Fruit fly (Drosophila melanogaster): ENCODE results near the gene cal1.

Gene cal1

DNA sequence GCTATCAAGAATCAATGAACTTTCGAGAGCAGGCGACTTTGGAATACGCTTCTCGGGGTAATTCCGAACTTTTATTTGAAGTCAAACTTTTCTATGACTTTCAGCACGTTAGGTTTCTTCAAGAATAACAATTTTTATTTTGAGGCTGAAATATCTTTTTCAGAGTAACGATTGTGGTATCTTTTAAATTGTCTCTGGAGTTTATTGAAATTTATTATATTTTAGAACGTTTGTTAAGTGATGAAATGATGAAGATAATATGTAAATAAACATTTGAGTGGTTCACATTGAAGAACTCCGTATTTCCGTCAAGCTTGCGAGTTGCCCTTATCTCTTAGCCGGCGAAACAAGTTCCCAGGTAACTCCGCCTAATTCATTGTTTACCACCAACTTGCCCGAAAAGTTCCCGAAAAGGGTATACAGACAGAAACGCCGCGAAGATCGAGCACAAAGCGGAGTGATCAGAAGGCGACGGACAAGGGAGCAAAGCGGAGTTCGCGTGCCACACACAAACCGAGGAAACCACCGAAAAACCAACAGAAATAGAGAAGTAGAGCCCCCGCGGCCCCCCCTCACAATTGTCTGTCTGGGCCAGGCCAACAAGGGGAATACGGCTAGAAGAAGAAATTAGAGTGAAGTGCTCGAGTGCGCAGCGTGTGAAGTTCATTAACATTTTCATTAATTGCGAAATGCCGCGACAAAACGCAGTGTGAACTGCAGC lies 29.7 kb downstream of the cal1 start (continued):
- no peak for TF ChIP-seq CG3847 (GFP tag; IDR thresholded peaks at IDR 0.05)
- no peak for TF ChIP-seq fru (optimal IDR thresholded peaks at IDR 0.05)
- peak; percentile 32 for TF ChIP-seq CG17829 (tag; optimal IDR thresholded peaks at IDR 0.05)
- TF ChIP-seq ham (GFP tag; IDR thresholded peaks at IDR 0.05): no peak
- TF ChIP-seq sisA (GFP tag; IDR thresholded peaks at IDR 0.05): no peak
- no peak for TF ChIP-seq disco-r (GFP tag; optimal IDR thresholded peaks at IDR 0.05)
- TF ChIP-seq Sox100B (GFP tag; optimal IDR thresholded peaks at IDR 0.05): peak; percentile 12
- no peak for TF ChIP-seq sc (optimal IDR thresholded peaks at IDR 0.05)
- TF ChIP-seq sc (GFP tag; optimal IDR thresholded peaks at IDR 0.05): peak; percentile 23
- no peak for TF ChIP-seq CG17912 (GFP tag; optimal IDR thresholded peaks at IDR 0.05)
- no peak for TF ChIP-seq CG32532 (GFP tag; IDR thresholded peaks at IDR 0.05)
- no peak for TF ChIP-seq lilli (GFP tag; optimal IDR thresholded peaks at IDR 0.05)
- TF ChIP-seq CG6654 (GFP tag; optimal IDR thresholded peaks at IDR 0.05): no peak
- peak in 1 of 2 experiments; percentile 6 for TF ChIP-seq chif (GFP tag; optimal IDR thresholded peaks at IDR 0.05)
- TF ChIP-seq Atf-2 (GFP tag; optimal IDR thresholded peaks at IDR 0.05): no peak
- peak; percentile 5 for TF ChIP-seq mam (GFP tag; optimal IDR thresholded peaks at IDR 0.05)
- no peak for TF ChIP-seq Sin3A (optimal IDR thresholded peaks at IDR 0.05)
- no peak for TF ChIP-seq Myb (GFP tag; optimal IDR thresholded peaks at IDR 0.05)
- peak; percentile 53; the same call in 2 of the 3 replicates for TF ChIP-seq row (GFP tag; IDR thresholded peaks at IDR 0.05)
- TF ChIP-seq crp (GFP tag; optimal IDR thresholded peaks at IDR 0.05): no peak
- no peak for TF ChIP-seq fu2 (GFP tag; optimal IDR thresholded peaks at IDR 0.05)
- TF ChIP-seq CG3065 (GFP tag; optimal IDR thresholded peaks at IDR 0.05): no peak
- no peak for TF ChIP-seq CG3281 (GFP tag; optimal IDR thresholded peaks at IDR 0.05)
- peak; percentile 75 for TF ChIP-seq CG18262 (tag; optimal IDR thresholded peaks at IDR 0.05)
- TF ChIP-seq Ets97D (GFP tag; optimal IDR thresholded peaks at IDR 0.05): no peak
- no peak for TF ChIP-seq stwl (tag; optimal IDR thresholded peaks at IDR 0.05)
- TF ChIP-seq Ssrp (tag; optimal IDR thresholded peaks at IDR 0.05): peak; percentile 35
- no peak for TF ChIP-seq CG8089 (GFP tag; optimal IDR thresholded peaks at IDR 0.05)
- TF ChIP-seq otp (GFP tag; IDR thresholded peaks at IDR 0.05): 0 out of 3 replicates have a peak, but pooled peaks have one; percentile 35
- TF ChIP-seq CG17612 (GFP tag; IDR thresholded peaks at IDR 0.05): no peak
- no peak for TF ChIP-seq klu (GFP tag; IDR thresholded peaks at IDR 0.05)
- TF ChIP-seq tll (GFP tag; optimal IDR thresholded peaks at IDR 0.05): no peak
- TF ChIP-seq grau (tag; optimal IDR thresholded peaks at IDR 0.05): peak; percentile 29
- TF ChIP-seq CoRest (tag; optimal IDR thresholded peaks at IDR 0.05): peak; percentile 26
- TF ChIP-seq phol (tag; optimal IDR thresholded peaks at IDR 0.05): peak; percentile 44
- TF ChIP-seq lbe (GFP tag; optimal IDR thresholded peaks at IDR 0.05): no peak
- TF ChIP-seq Kr (GFP tag; optimal IDR thresholded peaks at IDR 0.05): no peak
- TF ChIP-seq Xrp1 (GFP tag; IDR thresholded peaks at IDR 0.05): peak; percentile 58; the same call in 1 of the 2 replicates
- no peak for TF ChIP-seq Ets65A (GFP tag)
- peak in 1 of 2 experiments; percentile 10 for TF ChIP-seq Pdp1 (GFP tag; optimal IDR thresholded peaks at IDR 0.05)
- TF ChIP-seq eve (GFP tag; optimal IDR thresholded peaks at IDR 0.05): peak in 1 of 2 experiments; percentile 55
- no peak for TF ChIP-seq HLH4C (GFP tag; IDR thresholded peaks at IDR 0.05; ENCODE audit: partially characterized antibody)
- TF ChIP-seq Dfd (GFP tag; optimal IDR thresholded peaks at IDR 0.05): no peak
- TF ChIP-seq toy (GFP tag; IDR thresholded peaks at IDR 0.05): no peak
- no peak for TF ChIP-seq CG18619 (GFP tag; optimal IDR thresholded peaks at IDR 0.05)
- TF ChIP-seq PHDP (tag; optimal IDR thresholded peaks at IDR 0.05): peak; percentile 25
- TF ChIP-seq CG7963 (GFP tag; IDR thresholded peaks at IDR 0.05; ENCODE audit: partially characterized antibody): no peak
- peak; percentile 11 for TF ChIP-seq CG8359 (GFP tag; optimal IDR thresholded peaks at IDR 0.05; ENCODE audit: borderline replicate concordance)
- peak; percentile 69; the same call in 2 of the 3 replicates for TF ChIP-seq CG17361 (GFP tag; IDR thresholded peaks at IDR 0.05)
- no peak for TF ChIP-seq inv (GFP tag; IDR thresholded peaks at IDR 0.05; ENCODE audit: partially characterized antibody)

All from whole organism, embryonic.